Worm (Caenorhabditis elegans) whole organism, young adult: Measurements from ENCODE around the gene F07F6.1.

ENCODE experiments used
- B0261.1 ChIP-seq: sonication (generic microtip); optimal IDR thresholded peaks from 2 replicates; lab custom pipeline; 2016; ENCODE audit warnings: mild to moderate bottlenecking, missing genetic modification characterization, moderate library complexity, missing compliant biosample characterization
- C06A6.2 ChIP-seq: fragments of 200-800 bp; sonication (Bioruptor generic); conservative IDR thresholded peaks from 2 replicates; pipeline ENCODE4 v1.3.6; 2022; ENCODE audit warnings: missing genetic modification characterization, missing compliant biosample characterization
- F23B12.7 ChIP-seq: sonication (generic microtip); optimal IDR thresholded peaks from 2 replicates; lab custom pipeline; 2017; ENCODE audit warnings: missing genetic modification characterization, mild to moderate bottlenecking, missing compliant biosample characterization, antibody characterized with exemption, moderate library complexity; ENCODE audit not compliant: insufficient read depth
- F33H1.4 ChIP-seq: fragments of 200-800 bp; sonication (Bioruptor generic); IDR thresholded peaks from 2 replicates; pipeline ENCODE4 v1.3.6; 2022; ENCODE audit warnings: missing genetic modification reagents, missing genetic modification characterization, missing compliant biosample characterization
- F57A8.1 ChIP-seq: fragments of 200-800 bp; sonication (Bioruptor generic); optimal IDR thresholded peaks from 2 replicates; lab custom pipeline; 2018; ENCODE audit warnings: mild to moderate bottlenecking, missing genetic modification characterization, moderate library complexity, missing compliant biosample characterization
- F57C9.4 ChIP-seq: sonication (generic microtip); optimal IDR thresholded peaks from 2 replicates; lab custom pipeline; 2017; ENCODE audit warnings: mild to moderate bottlenecking, missing genetic modification characterization, missing compliant biosample characterization
- K11D2.4 ChIP-seq: fragments of 200-800 bp; sonication (Bioruptor generic); IDR thresholded peaks from 2 replicates; pipeline ENCODE4 v1.3.6; 2022; ENCODE audit warnings: missing genetic modification reagents, missing genetic modification characterization, missing compliant biosample characterization
- T26A5.8 ChIP-seq: sonication (generic microtip); optimal IDR thresholded peaks from 2 replicates; lab custom pipeline; 2016; ENCODE audit warnings: missing genetic modification characterization, missing compliant biosample characterization
- Y53F4B.3 ChIP-seq: fragments of 200-800 bp; sonication (Bioruptor generic); IDR thresholded peaks from 2 replicates; pipeline ENCODE4 v1.3.6; 2022; ENCODE audit warnings: missing genetic modification reagents, missing genetic modification characterization, missing compliant biosample characterization
- Y79H2A.3 ChIP-seq: fragments of 200-800 bp; sonication (Bioruptor generic); conservative IDR thresholded peaks from 2 replicates; pipeline ENCODE4 v1.3.6; 2022; ENCODE audit warnings: missing genetic modification reagents, missing genetic modification characterization, missing compliant biosample characterization
- akir-1 ChIP-seq: fragments of 200-800 bp; sonication (Bioruptor generic); optimal IDR thresholded peaks from 2 replicates; lab custom pipeline; 2018; ENCODE audit warnings: mild to moderate bottlenecking, missing genetic modification characterization, moderate library complexity, missing compliant biosample characterization
- aptf-3 ChIP-seq: fragments of 200-800 bp; sonication (Bioruptor generic); IDR thresholded peaks from 2 replicates; pipeline ENCODE4 v1.3.6; 2022; ENCODE audit warnings: missing genetic modification characterization, missing compliant biosample characterization
- attf-5 ChIP-seq: fragments of 200-800 bp; sonication (Bioruptor generic); optimal IDR thresholded peaks from 2 replicates; lab custom pipeline; 2018; ENCODE audit warnings: mild to moderate bottlenecking, missing genetic modification characterization, missing compliant biosample characterization
- cebp-1 ChIP-seq, 2 experiments: fragments of 200-800 bp in 1 of 2; sonication (Bioruptor generic) in 1 of 2; sonication (generic microtip) in 1 of 2; IDR thresholded peaks in 1 of 2; optimal IDR thresholded peaks in 1 of 2; 2 replicates each; pipeline versions ENCODE4 v1.3.6 to Lab custom; 2017 to 2022; ENCODE audit warnings: missing compliant biosample characterization in 2 of 2, missing genetic modification characterization in 2 of 2, mild to moderate bottlenecking in 1 of 2, missing genetic modification reagents in 1 of 2, moderate library complexity in 1 of 2
- ceh-100 ChIP-seq: fragments of 200-800 bp; sonication (Bioruptor generic); IDR thresholded peaks from 2 replicates; pipeline ENCODE4 v1.3.6; 2022; ENCODE audit warnings: missing genetic modification reagents, missing genetic modification characterization, missing compliant biosample characterization
- dpff-1 ChIP-seq: sonication (generic microtip); optimal IDR thresholded peaks from 2 replicates; lab custom pipeline; 2017; ENCODE audit warnings: mild to moderate bottlenecking, missing genetic modification characterization, missing compliant biosample characterization
- efl-1 ChIP-seq: fragments of 150-350 bp; optimal IDR thresholded peaks from 2 replicates; lab custom pipeline; 2014; ENCODE audit warnings: missing biosample characterization, missing genetic modification reagents, missing genetic modification characterization
- egl-44 ChIP-seq: fragments of 200-800 bp; sonication (Bioruptor generic); IDR thresholded peaks from 2 replicates; pipeline ENCODE4 v1.3.6; 2022; ENCODE audit warnings: missing genetic modification reagents, missing genetic modification characterization, missing compliant biosample characterization
- him-1 ChIP-seq: sonication (generic microtip); optimal IDR thresholded peaks from 2 replicates; lab custom pipeline; 2016; ENCODE audit warnings: missing genotype, missing genetic modification reagents, missing genetic modification characterization, missing compliant biosample characterization
- hlh-12 ChIP-seq: sonication (generic microtip); optimal IDR thresholded peaks from 2 replicates; lab custom pipeline; 2016; ENCODE audit warnings: missing genetic modification characterization, missing compliant biosample characterization
- hrde-1 ChIP-seq: sonication (generic microtip); optimal IDR thresholded peaks from 2 replicates; lab custom pipeline; 2016; ENCODE audit warnings: missing genetic modification characterization, mild to moderate bottlenecking, missing compliant biosample characterization, moderate library complexity, missing genotype, missing genetic modification reagents, borderline replicate concordance
- let-526 ChIP-seq: fragments of 200-800 bp; sonication (Bioruptor generic); IDR thresholded peaks from 2 replicates; pipeline ENCODE4 v1.3.6; 2022; ENCODE audit warnings: missing genetic modification reagents, missing genetic modification characterization, missing compliant biosample characterization
- lin-26 ChIP-seq: fragments of 200-800 bp; sonication (Bioruptor generic); IDR thresholded peaks from 2 replicates; pipeline ENCODE4 v1.3.6; 2022; ENCODE audit warnings: missing genetic modification reagents, missing genetic modification characterization, missing compliant biosample characterization
- lin-35 ChIP-seq, 3 experiments: fragments of 150-350 bp in 2 of 3; sonication (generic microtip) in 1 of 3; optimal IDR thresholded peaks; 2 replicates each; lab custom pipeline; 2014 to 2018; ENCODE audit warnings: missing biosample characterization in 3 of 3, missing genetic modification characterization in 3 of 3, missing genetic modification reagents in 3 of 3
- lin-40 ChIP-seq: sonication (generic microtip); optimal IDR thresholded peaks from 2 replicates; lab custom pipeline; 2016; ENCODE audit warnings: missing genetic modification characterization, mild to moderate bottlenecking, missing compliant biosample characterization, missing genotype, missing genetic modification reagents
- lin-54 ChIP-seq: fragments of 200-800 bp; sonication (Bioruptor generic); optimal IDR thresholded peaks from 2 replicates; lab custom pipeline; 2018; ENCODE audit warnings: mild to moderate bottlenecking, missing genetic modification characterization, missing compliant biosample characterization
- lir-1 ChIP-seq: fragments of 200-800 bp; sonication (Bioruptor generic); conservative IDR thresholded peaks from 2 replicates; pipeline ENCODE4 v1.3.6; 2022; ENCODE audit warnings: missing genetic modification reagents, missing genetic modification characterization, missing compliant biosample characterization
- madf-6 ChIP-seq: fragments of 200-800 bp; sonication (Bioruptor generic); IDR thresholded peaks from 2 replicates; pipeline ENCODE4 v1.3.6; 2022; ENCODE audit warnings: missing genetic modification reagents, missing genetic modification characterization, missing compliant biosample characterization
- mes-4 ChIP-seq: sonication (generic microtip); optimal IDR thresholded peaks from 2 replicates; lab custom pipeline; 2016; ENCODE audit warnings: missing genotype, missing genetic modification characterization, missing compliant biosample characterization
- pbrm-1 ChIP-seq: fragments of 200-800 bp; sonication (Bioruptor generic); IDR thresholded peaks from 2 replicates; pipeline ENCODE4 v1.3.6; 2022; ENCODE audit warnings: missing genetic modification reagents, missing genetic modification characterization, missing compliant biosample characterization
- pha-4 ChIP-seq: fragments of 150-350 bp; sonication (generic microtip); optimal IDR thresholded peaks from 2 replicates; lab custom pipeline; 2014; ENCODE audit warnings: missing biosample characterization, missing genetic modification reagents, missing genetic modification characterization
- rcor-1 ChIP-seq: fragments of 200-800 bp; sonication (Bioruptor generic); IDR thresholded peaks from 2 replicates; pipeline ENCODE4 v1.3.6; 2022; ENCODE audit warnings: missing genetic modification reagents, missing genetic modification characterization, missing compliant biosample characterization
- rec-8 ChIP-seq, 2 experiments: sonication (generic microtip); optimal IDR thresholded peaks; 2 replicates each; lab custom pipeline; 2016; ENCODE audit warnings: mild to moderate bottlenecking in 2 of 2, missing genetic modification characterization in 2 of 2, missing genetic modification reagents in 2 of 2, missing genotype in 2 of 2, missing biosample characterization in 1 of 2, missing compliant biosample characterization in 1 of 2, moderate library complexity in 1 of 2
- sdz-38 ChIP-seq: sonication (generic microtip); optimal IDR thresholded peaks from 2 replicates; lab custom pipeline; 2016; ENCODE audit warnings: missing genotype, missing genetic modification characterization, missing compliant biosample characterization
- sea-2 ChIP-seq: fragments of 200-800 bp; sonication (Bioruptor generic); IDR thresholded peaks from 2 replicates; pipeline ENCODE4 v1.3.6; 2022; ENCODE audit warnings: missing genetic modification characterization, missing compliant biosample characterization
- snpc-1.3 ChIP-seq: sonication (generic microtip); optimal IDR thresholded peaks from 2 replicates; lab custom pipeline; 2017; ENCODE audit warnings: missing genetic modification characterization, mild to moderate bottlenecking, missing compliant biosample characterization, antibody characterized with exemption, moderate library complexity, missing genotype, missing genetic modification reagents; ENCODE audit not compliant: insufficient read depth
- somi-1 ChIP-seq: fragments of 200-800 bp; sonication (Bioruptor generic); optimal IDR thresholded peaks from 2 replicates; lab custom pipeline; 2018; ENCODE audit warnings: mild to moderate bottlenecking, missing genetic modification characterization, missing compliant biosample characterization
- tbp1 ChIP-seq: fragments of 200-800 bp; sonication (Bioruptor generic); optimal IDR thresholded peaks from 2 replicates; lab custom pipeline; 2018; ENCODE audit warnings: mild to moderate bottlenecking, missing genetic modification characterization, missing compliant biosample characterization
- tlf-1 ChIP-seq: fragments of 200-800 bp; sonication (Bioruptor generic); optimal IDR thresholded peaks from 2 replicates; lab custom pipeline; 2018; ENCODE audit warnings: mild to moderate bottlenecking, missing genetic modification characterization, missing compliant biosample characterization
- xnd-1 ChIP-seq: sonication (generic microtip); optimal IDR thresholded peaks from 2 replicates; lab custom pipeline; 2016; ENCODE audit warnings: missing genotype, missing genetic modification reagents, missing genetic modification characterization, missing compliant biosample characterization
- ztf-18 ChIP-seq: sonication (generic microtip); optimal IDR thresholded peaks from 2 replicates; lab custom pipeline; 2016; ENCODE audit warnings: missing genotype, mild to moderate bottlenecking, missing genetic modification characterization, missing compliant biosample characterization
- ztf-22 ChIP-seq: fragments of 200-800 bp; sonication (Bioruptor generic); optimal IDR thresholded peaks from 2 replicates; lab custom pipeline; 2018; ENCODE audit warnings: mild to moderate bottlenecking, missing genetic modification characterization, moderate library complexity, missing compliant biosample characterization
- ztf-3 ChIP-seq: fragments of 200-800 bp; sonication (Bioruptor generic); optimal IDR thresholded peaks from 2 replicates; lab custom pipeline; 2018; ENCODE audit warnings: mild to moderate bottlenecking, missing genetic modification characterization, missing compliant biosample characterization

Gene F07F6.1

ce11 chrII:5449620-5450019, 11.9 kb downstream of the F07F6.1 start:
- no peak for TF ChIP-seq attf-5 (GFP tag; lab: Kevin White, UChicago)

ce11 chrII:5451278-5451677, 13.6 kb downstream of the F07F6.1 start:
- no peak for TF ChIP-seq F57A8.1 (GFP tag; lab: Kevin White, UChicago)
- TF ChIP-seq let-526, result no peak
- no peak for TF ChIP-seq hlh-12 (tag; lab: Kevin White, UChicago)
- TF ChIP-seq madf-6, result no peak
- no peak for TF ChIP-seq ztf-18 (tag; lab: Kevin White, UChicago)
- no peak for TF ChIP-seq lin-40 (tag; lab: Kevin White, UChicago)
- TF ChIP-seq K11D2.4 (GFP tag; lab: Robert Waterston, UW), result no peak
- no peak for TF ChIP-seq sdz-38 (tag; lab: Kevin White, UChicago)
- no peak for TF ChIP-seq lin-35 (GFP tag; optimal IDR thresholded peaks at IDR 0.05; lab: Kevin White, UChicago)
- TF ChIP-seq F33H1.4 (GFP tag; lab: Robert Waterston, UW), result no peak
- TF ChIP-seq, all 124 proteins: peak for 0

DNA sequence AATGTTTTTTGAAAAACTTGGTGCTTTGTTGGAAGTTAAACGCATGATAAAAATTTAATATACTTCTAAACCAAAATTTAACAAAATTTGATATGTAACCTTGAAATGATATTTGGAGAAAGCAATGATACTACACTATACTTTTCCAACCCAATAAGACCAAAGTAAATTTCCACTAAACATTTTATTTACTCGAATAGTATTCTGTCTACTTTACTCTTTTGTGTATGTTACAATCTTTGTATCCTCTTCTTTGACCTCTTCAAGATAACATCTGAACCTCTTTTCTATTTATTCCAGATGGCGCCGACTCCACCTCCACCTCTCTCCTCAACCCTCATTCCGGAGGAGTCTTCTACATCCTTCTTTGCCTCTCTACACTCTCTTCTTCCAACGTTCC, 15.9 kb downstream of the F07F6.1 start, which contains the start of gene dhs-5:
TSS of gene dhs-5 (plus strand) at position 301 of the 400 bp plus-strand sequence.
- TF ChIP-seq akir-1 (GFP tag; lab: Kevin White, UChicago) (no peak), lir-1 (GFP tag; lab: Robert Waterston, UW) (no peak), ztf-3 (no peak), C06A6.2 (GFP tag; lab: Robert Waterston, UW) (no peak), tbp1 (GFP tag; lab: Kevin White, UChicago) (no peak), pbrm-1 (GFP tag; lab: Robert Waterston, UW) (no peak), pha-4 (tag; lab: Kevin White, UChicago) (no peak), aptf-3 (no peak), F57C9.4 (tag; lab: Kevin White, UChicago) (no peak), dpff-1 (tag; lab: Kevin White, UChicago) (no peak), somi-1 (no peak), hrde-1 (tag; lab: Kevin White, UChicago) (no peak), T26A5.8 (tag; lab: Kevin White, UChicago) (no peak), rec-8 (tag; optimal IDR thresholded peaks at IDR 0.05; lab: Kevin White, UChicago) (no peak), mes-4 (tag; lab: Kevin White, UChicago) (no peak), sea-2 (no peak), ztf-22 (GFP tag; lab: Kevin White, UChicago) (no peak), Y53F4B.3 (GFP tag; lab: Robert Waterston, UW) (no peak)

ce11 chrII:5455650-5456355, 18.1 kb downstream of the F07F6.1 start, which contains the start of gene daz-1:
daz-1 (plus strand) TSS chrII:5456305.
- TF ChIP-seq lin-26 (GFP tag; lab: Robert Waterston, UW) (no peak), snpc-1.3 (tag; lab: Kevin White, UChicago) (peak; percentile 76), F33H1.4 (GFP tag; lab: Robert Waterston, UW) (peak; percentile 70), egl-44 (no peak), him-1 (peak; percentile 53), F23B12.7 (peak; percentile 3), lin-54 (GFP tag; lab: Kevin White, UChicago) (peak; percentile 93), tlf-1 (GFP tag; lab: Kevin White, UChicago) (peak; percentile 13), efl-1 (GFP tag; lab: Kevin White, UChicago) (peak; percentile 95), xnd-1 (tag; lab: Kevin White, UChicago) (peak; percentile 68), cebp-1 (GFP tag; IDR thresholded peaks at IDR 0.05; lab: Robert Waterston, UW) (no peak), cebp-1 (tag; optimal IDR thresholded peaks at IDR 0.05; lab: Kevin White, UChicago) (no peak), ceh-100 (no peak), Y79H2A.3 (GFP tag; lab: Robert Waterston, UW) (no peak), madf-6 (peak; percentile 87), rcor-1 (GFP tag; lab: Robert Waterston, UW) (peak; percentile 46; the same call in 1 of the 2 replicates), B0261.1 (tag; lab: Kevin White, UChicago) (no peak)
